Worm (Caenorhabditis elegans): ENCODE results near the gene F37A8.5.
A peak's percentile ranks its signal among the peaks of the same experiment; 100 is the strongest.

The F37A8.5 gene

DNA sequence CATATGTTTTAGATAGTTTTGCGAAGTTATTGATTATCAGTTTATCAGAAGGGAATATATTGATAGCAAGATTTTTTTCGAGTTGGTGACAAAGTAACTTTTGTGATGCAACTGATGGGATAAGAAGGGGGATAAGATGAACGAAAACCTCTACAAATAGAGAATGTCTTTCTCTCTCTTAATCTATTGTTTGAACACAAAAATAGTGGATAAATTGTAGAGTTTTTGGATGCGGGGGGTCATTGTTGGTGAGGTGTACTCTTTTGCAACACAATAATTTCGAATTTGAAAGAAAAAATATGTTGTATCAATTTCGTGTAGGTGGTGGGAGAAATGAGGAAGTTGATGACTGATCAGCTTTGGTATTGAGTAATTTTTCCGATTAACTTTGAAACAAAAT, 30.3 kb upstream of the F37A8.5 start, which contains the start of gene ZK1058.9:
TSS of gene ZK1058.9 (minus strand) at position 101 of the 400 bp plus-strand sequence.
- TF ChIP-seq hlh-15 (tag; optimal IDR thresholded peaks at IDR 0.05) (no peak), nhr-11 (tag; optimal IDR thresholded peaks at IDR 0.05) (no peak), tbx-2 (tag; optimal IDR thresholded peaks at IDR 0.05) (no peak), elt-4 (tag; optimal IDR thresholded peaks at IDR 0.05) (no peak), unc-86 (tag; optimal IDR thresholded peaks at IDR 0.05) (no peak), sox-2 (GFP tag; IDR thresholded peaks at IDR 0.05) (no peak), ama-1 (optimal IDR thresholded peaks at IDR 0.05) (no peak), nhr-232 (tag; optimal IDR thresholded peaks at IDR 0.05) (no peak), hlh-6 (tag; optimal IDR thresholded peaks at IDR 0.05) (no peak), K02D7.2 (tag; optimal IDR thresholded peaks at IDR 0.05) (no peak), ets-4 (tag; optimal IDR thresholded peaks at IDR 0.05) (no peak), C38D4.7 (GFP tag; optimal IDR thresholded peaks at IDR 0.05) (no peak), dmd-4 (tag; optimal IDR thresholded peaks at IDR 0.05; ENCODE audit: borderline replicate concordance) (no peak), ceh-48 (tag; optimal IDR thresholded peaks at IDR 0.05) (no peak), ceh-6 (GFP tag; optimal IDR thresholded peaks at IDR 0.05) (no peak), tbx-7 (tag; optimal IDR thresholded peaks at IDR 0.05) (no peak), hlh-8 (tag; optimal IDR thresholded peaks at IDR 0.05) (no peak)

DNA sequence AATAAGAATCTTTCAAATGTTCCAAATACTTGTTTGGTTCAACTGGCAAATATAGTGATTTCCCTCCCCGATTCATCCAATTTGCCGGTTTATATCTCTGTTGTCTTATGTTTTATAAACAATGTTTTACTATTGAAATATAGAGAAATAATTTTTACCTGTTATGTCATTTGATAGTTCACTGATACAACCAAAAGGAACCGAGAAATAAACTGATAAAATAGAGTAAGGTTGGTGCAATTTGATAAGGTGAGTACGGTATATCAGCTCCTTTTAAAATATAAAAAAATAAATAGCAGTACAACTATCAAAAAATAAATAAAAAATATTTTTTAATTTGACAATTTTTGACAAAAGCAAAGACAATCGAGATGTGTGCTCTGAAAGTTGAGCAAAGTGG, 29.6 kb upstream of the F37A8.5 start:
- TF ChIP-seq ceh-31 (tag; optimal IDR thresholded peaks at IDR 0.05) (no peak), elt-2 (tag; optimal IDR thresholded peaks at IDR 0.05) (peak; percentile 65)

DNA sequence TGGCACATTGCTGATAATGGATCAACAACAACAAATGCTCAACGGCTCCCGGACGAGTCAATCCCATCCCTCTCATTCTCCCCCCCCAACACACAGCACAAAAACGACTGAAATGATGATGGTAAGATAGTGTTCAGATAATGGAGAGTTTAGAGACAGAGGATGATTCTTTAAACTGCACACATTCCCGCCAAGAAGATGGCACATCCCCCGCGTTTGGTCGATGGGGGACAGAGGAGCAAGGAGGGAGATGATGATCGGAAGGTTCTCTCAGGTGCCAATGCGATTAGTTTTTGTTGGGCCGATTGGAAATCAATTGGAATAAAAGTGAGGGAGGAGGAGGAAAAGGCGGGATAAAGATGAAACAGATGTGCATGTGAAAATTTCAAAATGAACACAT, 29.0 kb upstream of the F37A8.5 start:
- no peak for TF ChIP-seq ahr-1 (tag; optimal IDR thresholded peaks at IDR 0.05)
- no peak for TF ChIP-seq K09A11.1 (tag; optimal IDR thresholded peaks at IDR 0.05; ENCODE audit: insufficient read depth)
- TF ChIP-seq tbx-2 (tag; optimal IDR thresholded peaks at IDR 0.05): no peak
- TF ChIP-seq pax-1 (tag; optimal IDR thresholded peaks at IDR 0.05): no peak
- TF ChIP-seq pag-3 (tag; optimal IDR thresholded peaks at IDR 0.05; ENCODE audit: borderline replicate concordance): no peak
- TF ChIP-seq hlh-15 (tag; optimal IDR thresholded peaks at IDR 0.05): no peak
- no peak for TF ChIP-seq C38D4.7 (GFP tag; optimal IDR thresholded peaks at IDR 0.05)
- peak; percentile 41 for TF ChIP-seq unc-55 (GFP tag; optimal IDR thresholded peaks at IDR 0.05)
- peak; percentile 46 for TF ChIP-seq rnt-1 (tag; optimal IDR thresholded peaks at IDR 0.05)
- no peak for TF ChIP-seq T23F11.4 (GFP tag; optimal IDR thresholded peaks at IDR 0.05)
- peak; percentile 84 for TF ChIP-seq ceh-18 (tag; optimal IDR thresholded peaks at IDR 0.05)
- TF ChIP-seq C08G9.2 (tag; optimal IDR thresholded peaks at IDR 0.05): no peak

DNA sequence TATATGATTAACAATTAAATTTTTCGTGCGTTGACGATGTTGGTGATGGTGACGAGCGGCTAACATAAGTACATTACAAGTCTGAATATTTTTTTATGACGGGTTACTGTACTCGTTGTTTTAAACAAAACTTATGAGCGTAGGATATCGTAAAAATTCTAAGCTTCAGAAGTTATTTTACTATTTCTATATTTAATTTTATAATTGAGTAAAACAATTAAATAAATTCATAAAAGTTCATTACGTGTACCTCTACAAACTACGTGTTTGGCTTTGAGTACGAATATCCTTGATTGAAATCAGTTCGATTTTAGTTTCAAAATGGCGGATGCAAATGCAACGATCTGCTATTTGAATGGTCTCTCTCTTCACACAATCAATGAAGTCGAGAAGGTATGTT, 28.3 kb upstream of the F37A8.5 start, which contains the start of gene F37A8.1:
TSS of gene F37A8.1 (plus strand) at position 301 of the 400 bp plus-strand sequence.
- TF ChIP-seq lin-11 (tag; optimal IDR thresholded peaks at IDR 0.05) (no peak), ceh-14 (tag; optimal IDR thresholded peaks at IDR 0.05) (no peak)

DNA sequence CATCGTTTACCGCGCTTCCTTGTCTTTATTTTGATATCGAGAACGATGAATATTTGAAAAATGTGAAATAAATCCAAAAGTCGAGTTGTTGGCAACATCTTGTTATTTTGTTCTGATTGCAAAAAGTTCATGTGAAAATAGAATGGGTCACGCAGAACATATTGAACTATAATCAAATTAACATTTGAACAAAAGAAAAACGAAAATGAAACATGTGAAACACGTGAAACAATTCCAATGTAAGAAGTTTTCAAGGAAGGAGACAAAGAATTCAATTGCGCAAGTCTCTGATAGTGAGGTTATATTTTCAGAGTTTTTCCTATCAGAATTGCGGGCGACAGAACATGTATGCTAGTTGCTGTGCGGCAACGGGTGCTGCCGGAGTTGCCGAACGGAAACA, 25.0 kb upstream of the F37A8.5 start, which contains the start of gene F37A8.2:
TSS of gene F37A8.2 (minus strand) at position 101 of the 400 bp plus-strand sequence.
- TF ChIP-seq elt-4 (tag; optimal IDR thresholded peaks at IDR 0.05) (no peak), unc-86 (tag; optimal IDR thresholded peaks at IDR 0.05) (no peak), ceh-9 (tag; optimal IDR thresholded peaks at IDR 0.05) (no peak), pag-3 (tag; optimal IDR thresholded peaks at IDR 0.05; ENCODE audit: borderline replicate concordance) (no peak), ceh-2 (tag; optimal IDR thresholded peaks at IDR 0.05) (no peak), rnt-1 (tag; optimal IDR thresholded peaks at IDR 0.05) (no peak)

DNA sequence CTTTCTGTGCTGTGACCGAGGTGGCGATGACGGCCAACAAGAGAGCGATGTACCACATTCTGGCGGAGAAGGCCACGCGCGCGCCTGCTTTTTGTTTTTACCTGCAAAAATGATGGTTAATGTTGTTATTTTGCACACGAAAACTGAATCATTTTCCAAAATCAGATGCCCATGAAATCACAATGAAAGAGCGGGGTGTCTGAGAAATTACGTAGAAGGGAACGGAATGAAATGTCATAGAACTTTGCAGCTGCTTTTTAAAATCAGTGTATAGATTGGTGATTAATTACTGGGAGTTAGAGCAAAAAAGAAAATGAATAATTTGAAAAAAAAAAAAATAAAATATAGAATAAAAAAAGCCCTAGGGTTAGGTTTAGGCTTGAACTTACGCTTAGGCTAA, 20.6 kb upstream of the F37A8.5 start, which contains the start of gene npl-10:
TSS of gene npl-10 (minus strand) at position 101 of the 400 bp plus-strand sequence.
- TF ChIP-seq hlh-13 (GFP tag; optimal IDR thresholded peaks at IDR 0.05): no peak
- TF ChIP-seq ceh-30 (tag; optimal IDR thresholded peaks at IDR 0.05): no peak
- no peak for TF ChIP-seq elt-2 (tag; optimal IDR thresholded peaks at IDR 0.05)
- TF ChIP-seq fax-1 (tag; optimal IDR thresholded peaks at IDR 0.05): no peak
- no peak for TF ChIP-seq ceh-18 (tag; optimal IDR thresholded peaks at IDR 0.05)
- no peak for TF ChIP-seq ceh-48 (tag; optimal IDR thresholded peaks at IDR 0.05)
